Fruit fly (Drosophila melanogaster): ENCODE measurements around the gene for.

The for gene

dm6 chr2L:3675770-3676169 is 19.0 kb upstream of the for start (continued):
- no peak for TF ChIP-seq jigr1 (GFP tag; IDR thresholded peaks at IDR 0.05)
- TF ChIP-seq H15 (GFP tag; IDR thresholded peaks at IDR 0.05), result no peak
- TF ChIP-seq ttk (GFP tag; IDR thresholded peaks at IDR 0.05), result 0 out of 2 replicates have a peak, but pooled peaks have one; percentile 20
- TF ChIP-seq CG6654 (GFP tag; optimal IDR thresholded peaks at IDR 0.05), result no peak
- no peak for TF ChIP-seq zfh2 (GFP tag; optimal IDR thresholded peaks at IDR 0.05)
- TF ChIP-seq danr (GFP tag; IDR thresholded peaks at IDR 0.05), result no peak
- TF ChIP-seq Elba2 (GFP tag; optimal IDR thresholded peaks at IDR 0.05), result no peak
- no peak for TF ChIP-seq CG11398 (GFP tag; optimal IDR thresholded peaks at IDR 0.05)
- TF ChIP-seq ro (GFP tag; IDR thresholded peaks at IDR 0.05), result no peak
- TF ChIP-seq cg (GFP tag; optimal IDR thresholded peaks at IDR 0.05), result no peak
- TF ChIP-seq Usf (GFP tag; optimal IDR thresholded peaks at IDR 0.05), result no peak
- no peak for TF ChIP-seq tx (GFP tag; optimal IDR thresholded peaks at IDR 0.05)
- TF ChIP-seq bab2 (GFP tag; optimal IDR thresholded peaks at IDR 0.05), result no peak
- TF ChIP-seq CG14014 (GFP tag; IDR thresholded peaks at IDR 0.05), result no peak
- TF ChIP-seq CG12391 (tag; optimal IDR thresholded peaks at IDR 0.05), result peak; percentile 29
- TF ChIP-seq NC2α (GFP tag; optimal IDR thresholded peaks at IDR 0.05), result peak; percentile 16
- TF ChIP-seq CTCF (GFP tag; optimal IDR thresholded peaks at IDR 0.05), result no peak
- no peak for TF ChIP-seq CG17186 (GFP tag; optimal IDR thresholded peaks at IDR 0.05)
- TF ChIP-seq pho (GFP tag; optimal IDR thresholded peaks at IDR 0.05), result no peak
- no peak for TF ChIP-seq jumu (GFP tag; optimal IDR thresholded peaks at IDR 0.05)
- no peak for TF ChIP-seq CG9797 (GFP tag; optimal IDR thresholded peaks at IDR 0.05)
- peak; percentile 61; the same call in 2 of the 3 replicates for TF ChIP-seq row (GFP tag; IDR thresholded peaks at IDR 0.05)
- 0 out of 2 replicates have a peak, but pooled peaks have one; percentile 17 for TF ChIP-seq HLH3B (GFP tag; IDR thresholded peaks at IDR 0.05)
- TF ChIP-seq CG2120 (GFP tag; optimal IDR thresholded peaks at IDR 0.05), result no peak
- no peak for TF ChIP-seq CG17359 (tag; optimal IDR thresholded peaks at IDR 0.05)
- TF ChIP-seq CG43689 (GFP tag; IDR thresholded peaks at IDR 0.05), result no peak
- TF ChIP-seq Aef1 (GFP tag; IDR thresholded peaks at IDR 0.05), result 0 out of 3 replicates have a peak, but pooled peaks have one; percentile 12
- TF ChIP-seq Rx (GFP tag; IDR thresholded peaks at IDR 0.05), result peak; percentile 42; the same call in 1 of the 2 replicates
- no peak for TF ChIP-seq vfl (GFP tag; optimal IDR thresholded peaks at IDR 0.05)
- no peak for TF ChIP-seq Vsx1 (GFP tag; optimal IDR thresholded peaks at IDR 0.05)
- TF ChIP-seq CG10431 (GFP tag; optimal IDR thresholded peaks at IDR 0.05), result no peak
- TF ChIP-seq trh (GFP tag; optimal IDR thresholded peaks at IDR 0.05), result no peak
- no peak for TF ChIP-seq Hr3 (GFP tag; optimal IDR thresholded peaks at IDR 0.05)
- TF ChIP-seq hb (GFP tag; IDR thresholded peaks at IDR 0.05; ENCODE audit: partially characterized antibody), result no peak
- 0 out of 2 replicates have a peak, but pooled peaks have one; percentile 34 for TF ChIP-seq CG7372 (GFP tag; IDR thresholded peaks at IDR 0.05)
- no peak for TF ChIP-seq CG8089 (GFP tag; optimal IDR thresholded peaks at IDR 0.05)
- no peak for TF ChIP-seq cad (GFP tag; optimal IDR thresholded peaks at IDR 0.05)
- no peak for TF ChIP-seq mirr (GFP tag; optimal IDR thresholded peaks at IDR 0.05)
- TF ChIP-seq ATbp (GFP tag; optimal IDR thresholded peaks at IDR 0.05), result peak; percentile 17
- TF ChIP-seq CG34224 (GFP tag; IDR thresholded peaks at IDR 0.05; ENCODE audit: partially characterized antibody), result no peak
- TF ChIP-seq ash1 (GFP tag; optimal IDR thresholded peaks at IDR 0.05), result no peak
- TF ChIP-seq sqz (GFP tag; optimal IDR thresholded peaks at IDR 0.05), result no peak
- no peak for TF ChIP-seq CG17612 (GFP tag; IDR thresholded peaks at IDR 0.05)
- no peak for TF ChIP-seq CG15073 (GFP tag; optimal IDR thresholded peaks at IDR 0.05)
- TF ChIP-seq bbx (GFP tag; IDR thresholded peaks at IDR 0.05; ENCODE audit: partially characterized antibody), result no peak
- no peak for TF ChIP-seq B-H2 (GFP tag; optimal IDR thresholded peaks at IDR 0.05)
- no peak for TF ChIP-seq CG10462 (GFP tag; optimal IDR thresholded peaks at IDR 0.05)
- TF ChIP-seq Sox102F (GFP tag; optimal IDR thresholded peaks at IDR 0.05), result peak; percentile 25
- TF ChIP-seq gsb-n (tag; optimal IDR thresholded peaks at IDR 0.05), result peak; percentile 35
- TF ChIP-seq pfk (GFP tag; optimal IDR thresholded peaks at IDR 0.05), result no peak
- no peak for TF ChIP-seq knrl (GFP tag; IDR thresholded peaks at IDR 0.05; ENCODE audit: partially characterized antibody)
- no peak for TF ChIP-seq Optix (GFP tag; IDR thresholded peaks at IDR 0.05)
- TF ChIP-seq bowl (GFP tag; IDR thresholded peaks at IDR 0.05), result no peak
